Fruit fly (Drosophila melanogaster) whole organism, prepupa: ENCODE data around the gene Cand1.
A peak's percentile ranks its signal among the peaks of the same experiment; 100 is the strongest.

Experiments used
- Blimp-1 ChIP-seq: fragments of 200-800 bp; sonication (Bioruptor generic); optimal IDR thresholded peaks from 3 replicates; lab custom pipeline; 2017; ENCODE audit warnings: missing biosample characterization, missing genetic modification characterization, mild to moderate bottlenecking, moderate library complexity, missing genetic modification reagents
- CG10631 ChIP-seq: fragments of 200-800 bp; sonication (Bioruptor generic); optimal IDR thresholded peaks from 2 replicates; lab custom pipeline; 2016; ENCODE audit warnings: missing biosample characterization, missing genetic modification characterization
- CG10669 ChIP-seq: fragments of 200-800 bp; sonication (Bioruptor generic); optimal IDR thresholded peaks from 3 replicates; lab custom pipeline; 2018; ENCODE audit warnings: missing biosample characterization, mild to moderate bottlenecking, missing genetic modification characterization, moderate library complexity
- CG11294 ChIP-seq: fragments of 200-800 bp; sonication (Bioruptor generic); IDR thresholded peaks from 2 replicates; pipeline ENCODE4 v1.3.6; 2022; ENCODE audit warnings: missing biosample characterization, missing genetic modification characterization
- CG11762 ChIP-seq: fragments of 200-800 bp; sonication (Bioruptor generic); optimal IDR thresholded peaks from 3 replicates; lab custom pipeline; 2016; ENCODE audit warnings: missing biosample characterization, missing genetic modification characterization; ENCODE audit not compliant: insufficient read depth
- CG15336 ChIP-seq: fragments of 200-800 bp; sonication (Bioruptor generic); IDR thresholded peaks from 2 replicates; pipeline ENCODE4 v1.3.6; 2022; ENCODE audit warnings: missing biosample characterization, missing genetic modification characterization
- CG1621 ChIP-seq: fragments of 200-800 bp; sonication (Bioruptor generic); optimal IDR thresholded peaks from 3 replicates; lab custom pipeline; 2018; ENCODE audit warnings: missing biosample characterization, mild to moderate bottlenecking, missing genetic modification characterization
- CG3032 ChIP-seq: fragments of 200-800 bp; optimal IDR thresholded peaks from 2 replicates; lab custom pipeline; 2019; ENCODE audit warnings: missing biosample characterization, mild to moderate bottlenecking, missing genetic modification characterization, moderate library complexity
- CG34406 ChIP-seq: fragments of 200-800 bp; sonication (Bioruptor generic); optimal IDR thresholded peaks from 3 replicates; lab custom pipeline; 2016; ENCODE audit warnings: missing biosample characterization, missing genetic modification characterization
- CG3919 ChIP-seq: fragments of 200-800 bp; sonication (Bioruptor generic); optimal IDR thresholded peaks from 3 replicates; lab custom pipeline; 2016; ENCODE audit warnings: missing biosample characterization, missing genetic modification characterization
- CG4318 ChIP-seq: fragments of 200-800 bp; sonication (Bioruptor generic); optimal IDR thresholded peaks from 3 replicates; lab custom pipeline; 2017; ENCODE audit warnings: missing biosample characterization, mild to moderate bottlenecking, missing genetic modification characterization
- CG6276 ChIP-seq: fragments of 200-800 bp; sonication (Bioruptor generic); optimal IDR thresholded peaks from 2 replicates; lab custom pipeline; 2017; ENCODE audit warnings: missing biosample characterization, mild to moderate bottlenecking, missing genetic modification characterization
- CG6792 ChIP-seq: fragments of 200-800 bp; sonication (Bioruptor generic); optimal IDR thresholded peaks from 3 replicates; lab custom pipeline; 2016; ENCODE audit warnings: missing biosample characterization, missing genetic modification characterization
- CG6808 ChIP-seq: fragments of 200-800 bp; sonication (Bioruptor generic); optimal IDR thresholded peaks from 3 replicates; lab custom pipeline; 2017; ENCODE audit warnings: missing biosample characterization, missing genetic modification characterization, mild to moderate bottlenecking, moderate library complexity, missing genetic modification reagents
- CG6854 ChIP-seq: fragments of 200-800 bp; sonication (Bioruptor generic); optimal IDR thresholded peaks from 2 replicates; lab custom pipeline; 2017; ENCODE audit warnings: missing biosample characterization, mild to moderate bottlenecking, missing genetic modification characterization
- CG8119 ChIP-seq: fragments of 200-800 bp; sonication (Bioruptor generic); IDR thresholded peaks from 3 replicates; pipeline ENCODE4 v1.3.6; 2022; ENCODE audit warnings: missing biosample characterization, missing genetic modification characterization
- CG8319 ChIP-seq: fragments of 200-800 bp; sonication (Bioruptor generic); optimal IDR thresholded peaks from 3 replicates; lab custom pipeline; 2016; ENCODE audit warnings: missing biosample characterization, missing genetic modification characterization
- CG8632 ChIP-seq: fragments of 200-800 bp; sonication (Bioruptor generic); optimal IDR thresholded peaks from 3 replicates; lab custom pipeline; 2016; ENCODE audit warnings: missing biosample characterization, missing genetic modification characterization
- CG9139 ChIP-seq: fragments of 200-800 bp; sonication (Bioruptor generic); optimal IDR thresholded peaks from 3 replicates; lab custom pipeline; 2017; ENCODE audit warnings: missing biosample characterization, mild to moderate bottlenecking, missing genetic modification characterization
- Eip78C ChIP-seq: fragments of 200-800 bp; sonication (Bioruptor generic); peaks from one replicate; lab custom pipeline; 2016; ENCODE audit warnings: missing biosample characterization, missing genetic modification characterization
- Ets96B ChIP-seq: fragments of 200-800 bp; optimal IDR thresholded peaks from 2 replicates; lab custom pipeline; 2019; ENCODE audit warnings: missing biosample characterization, mild to moderate bottlenecking, missing genetic modification characterization, moderate library complexity
- Gug ChIP-seq: fragments of 200-800 bp; sonication (Bioruptor generic); IDR thresholded peaks from 2 replicates; pipeline ENCODE4 v1.3.6; 2022; ENCODE audit warnings: missing biosample characterization, missing genetic modification characterization
- Hr4 ChIP-seq: fragments of 200-800 bp; sonication (Bioruptor generic); optimal IDR thresholded peaks from 3 replicates; lab custom pipeline; 2016; ENCODE audit warnings: missing biosample characterization, missing genetic modification characterization
- Lpt ChIP-seq: fragments of 200-800 bp; sonication (Bioruptor generic); optimal IDR thresholded peaks from 3 replicates; lab custom pipeline; 2016; ENCODE audit warnings: missing biosample characterization, missing genetic modification characterization
- Met ChIP-seq: fragments of 200-800 bp; sonication (Bioruptor generic); optimal IDR thresholded peaks from 3 replicates; lab custom pipeline; 2016; ENCODE audit warnings: missing biosample characterization, missing genetic modification characterization
- Smox ChIP-seq: fragments of 200-800 bp; sonication (Bioruptor generic); optimal IDR thresholded peaks from 3 replicates; lab custom pipeline; 2016; ENCODE audit warnings: missing biosample characterization, missing genetic modification characterization
- Sox14 ChIP-seq: fragments of 200-800 bp; sonication (Bioruptor generic); optimal IDR thresholded peaks from 3 replicates; lab custom pipeline; 2016; ENCODE audit warnings: missing biosample characterization, missing genetic modification characterization
- Sox15 ChIP-seq: fragments of 200-800 bp; sonication (Bioruptor generic); optimal IDR thresholded peaks from 3 replicates; lab custom pipeline; 2016; ENCODE audit warnings: missing biosample characterization, missing genetic modification characterization
- achi ChIP-seq: fragments of 200-800 bp; sonication (Bioruptor generic); optimal IDR thresholded peaks from 3 replicates; lab custom pipeline; 2016; ENCODE audit warnings: missing biosample characterization, missing genetic modification characterization
- acj6 ChIP-seq: fragments of 200-800 bp; sonication (Bioruptor generic); optimal IDR thresholded peaks from 3 replicates; lab custom pipeline; 2016; ENCODE audit warnings: missing biosample characterization, missing genetic modification characterization
- cyc ChIP-seq: fragments of 200-800 bp; sonication (Bioruptor generic); optimal IDR thresholded peaks from 3 replicates; lab custom pipeline; 2016; ENCODE audit warnings: missing biosample characterization, missing genetic modification characterization
- dac ChIP-seq: fragments of 200-800 bp; sonication (Bioruptor generic); optimal IDR thresholded peaks from 2 replicates; lab custom pipeline; 2017; ENCODE audit warnings: missing biosample characterization, mild to moderate bottlenecking, missing genetic modification characterization
- dsx ChIP-seq: fragments of 200-800 bp; optimal IDR thresholded peaks from 3 replicates; lab custom pipeline; 2019; ENCODE audit warnings: missing biosample characterization, mild to moderate bottlenecking, missing genetic modification characterization, moderate library complexity; ENCODE audit not compliant: poor library complexity, severe bottlenecking
- esn ChIP-seq: fragments of 200-800 bp; sonication (Bioruptor generic); optimal IDR thresholded peaks from 2 replicates; lab custom pipeline; 2016; ENCODE audit warnings: missing biosample characterization, mild to moderate bottlenecking, missing genetic modification characterization, moderate library complexity
- fd85E ChIP-seq: fragments of 200-800 bp; sonication (Bioruptor generic); optimal IDR thresholded peaks from 3 replicates; lab custom pipeline; 2016; ENCODE audit warnings: missing biosample characterization, missing genetic modification characterization
- lz ChIP-seq: fragments of 200-800 bp; sonication (Bioruptor generic); optimal IDR thresholded peaks from 3 replicates; lab custom pipeline; 2016; ENCODE audit warnings: missing biosample characterization, missing genetic modification characterization
- spab ChIP-seq: fragments of 200-800 bp; sonication (Bioruptor generic); optimal IDR thresholded peaks from 2 replicates; lab custom pipeline; 2017; ENCODE audit warnings: missing biosample characterization, mild to moderate bottlenecking, missing genetic modification characterization, missing genetic modification reagents
- ss ChIP-seq, 2 experiments: fragments of 200-800 bp; sonication (Bioruptor generic); optimal IDR thresholded peaks; 2 replicates in 1 of 2; 3 replicates in 1 of 2; lab custom pipeline; 2017 to 2018; ENCODE audit warnings: mild to moderate bottlenecking in 2 of 2, missing biosample characterization in 2 of 2, missing genetic modification characterization in 2 of 2, moderate library complexity in 1 of 2
- topi ChIP-seq: fragments of 200-800 bp; sonication (Bioruptor generic); optimal IDR thresholded peaks from 3 replicates; lab custom pipeline; 2016; ENCODE audit warnings: missing biosample characterization, missing genetic modification characterization

Cand1 gene

DNA sequence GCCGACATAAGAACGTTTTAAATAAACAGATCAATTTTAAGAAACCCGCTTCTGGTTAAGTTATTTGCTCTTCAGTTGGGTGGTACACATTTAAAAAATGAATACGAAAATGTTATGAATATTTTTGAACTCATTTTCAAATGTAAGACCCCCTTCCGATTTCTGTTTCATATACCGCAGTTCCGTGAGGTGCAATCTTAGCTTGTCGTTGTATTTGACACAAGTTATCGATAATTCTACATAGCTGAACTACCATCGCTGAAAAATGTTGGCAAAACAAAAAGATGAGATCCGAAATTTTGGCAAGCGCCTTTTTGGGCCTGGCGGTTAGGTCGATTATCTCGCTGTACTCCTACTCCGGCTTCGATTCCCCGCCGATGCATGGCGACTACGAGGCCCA is 17.4 kb upstream of the Cand1 start, which contains the start of gene gny:
Gene gny (plus strand): TSS at position 239 of the 400 bp plus-strand sequence.
- TF ChIP-seq Eip78C (GFP tag; lab: Kevin White, UChicago) (peak; percentile 18), dac (no peak)

DNA sequence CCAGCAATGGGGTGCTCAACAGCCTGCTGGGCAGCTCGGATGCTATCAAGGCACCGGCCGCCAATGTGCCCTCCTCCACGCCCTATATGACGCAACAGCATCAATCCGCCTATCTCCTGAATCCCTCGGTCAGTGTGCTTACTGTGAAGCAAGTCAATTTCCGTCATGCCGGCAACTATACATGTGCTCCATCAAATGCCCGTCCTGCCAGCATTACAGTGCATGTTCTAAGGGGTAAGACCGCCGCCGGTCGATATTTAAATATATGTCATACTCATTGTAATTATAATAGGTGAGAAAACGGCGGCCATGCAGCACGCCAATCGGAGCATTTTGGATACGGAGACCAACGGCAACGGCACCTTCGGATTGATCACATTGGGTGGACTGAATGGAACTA is 16.1 kb upstream of the Cand1 start:
- TF ChIP-seq dac (no peak), CG4318 (GFP tag; lab: Kevin White, UChicago) (no peak), CG8119 (GFP tag; lab: Robert Waterston, UW) (no peak), CG6276 (GFP tag; lab: Kevin White, UChicago) (no peak), ss (GFP tag; optimal IDR thresholded peaks at IDR 0.05; lab: Kevin White, UChicago) (no peak), Sox15 (GFP tag; lab: Kevin White, UChicago) (no peak), CG10631 (GFP tag; lab: Kevin White, UChicago) (no peak), CG6808 (GFP tag; lab: Kevin White, UChicago) (no peak), spab (GFP tag; lab: Kevin White, UChicago) (no peak), CG10669 (GFP tag; lab: Kevin White, UChicago) (no peak), Blimp-1 (GFP tag; lab: Kevin White, UChicago) (no peak)

DNA sequence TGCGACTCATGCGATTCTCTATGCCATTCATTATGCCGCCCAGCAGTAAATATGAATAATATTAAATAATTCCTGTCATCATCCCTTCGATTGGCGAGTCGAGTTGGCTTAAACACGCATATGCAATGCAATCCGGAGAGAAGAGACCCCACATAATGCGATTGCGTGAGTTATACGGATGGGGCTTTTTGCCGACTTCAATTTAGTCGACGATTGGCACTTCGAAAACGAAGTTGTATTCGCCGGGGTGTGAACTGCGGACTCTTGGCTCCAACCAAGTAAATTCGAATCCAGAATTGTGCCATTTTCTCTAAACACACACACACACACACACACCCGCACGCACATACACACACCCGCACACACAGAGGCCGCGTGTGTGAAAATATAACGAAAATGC is 13.8 kb upstream of the Cand1 start:
- TF ChIP-seq fd85E (GFP tag; lab: Kevin White, UChicago) (no peak), CG4318 (GFP tag; lab: Kevin White, UChicago) (no peak)

DNA sequence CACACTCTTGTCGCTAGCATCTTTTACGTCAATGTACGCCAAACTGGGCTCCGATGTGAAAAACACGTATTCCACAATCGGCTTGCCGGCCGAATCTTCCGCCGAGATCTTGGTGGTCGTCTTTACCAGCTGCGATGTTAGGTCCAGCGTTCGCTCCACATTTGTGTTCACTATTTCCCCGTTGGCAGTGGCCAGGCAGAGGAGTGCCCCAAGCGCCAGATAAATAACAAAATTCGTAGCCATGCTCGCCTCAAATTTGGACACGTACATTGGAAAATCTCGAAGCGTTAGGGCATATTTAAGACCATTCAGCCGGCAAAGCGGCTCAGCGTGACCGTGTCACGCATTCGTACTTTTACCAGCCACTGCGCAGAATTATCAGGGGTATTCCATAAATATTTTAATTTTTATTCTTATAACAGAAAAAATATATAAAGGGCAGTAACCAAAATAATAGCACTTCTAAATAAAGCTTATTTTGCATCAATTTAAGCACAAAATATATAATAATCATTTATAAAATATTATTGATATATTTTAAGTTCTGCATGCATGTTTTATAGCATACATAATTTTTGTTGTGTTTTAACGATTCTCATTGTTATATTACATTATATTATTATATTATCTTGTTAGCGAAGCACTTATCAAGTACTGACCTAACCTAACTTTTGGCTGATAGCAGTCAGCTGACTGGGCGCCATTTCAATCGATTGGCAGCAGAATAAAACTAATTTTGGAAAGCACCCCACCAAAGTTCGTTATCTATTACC is 13.1 kb upstream of the Cand1 start, which contains the start of the genes CG33303 and dpr19:
Gene CG33303 (minus strand): TSS at position 294 of the 773 bp plus-strand sequence.
Gene dpr19 (plus strand): TSS at position 705 of the 773 bp plus-strand sequence.
- no peak for TF ChIP-seq Met (GFP tag; lab: Kevin White, UChicago)
- TF ChIP-seq ss (GFP tag; optimal IDR thresholded peaks at IDR 0.05; lab: Kevin White, UChicago), result no peak
- no peak for TF ChIP-seq CG8319
- peak; percentile 70 for TF ChIP-seq Eip78C (GFP tag; lab: Kevin White, UChicago)
- peak; percentile 7 for TF ChIP-seq CG10669 (GFP tag; lab: Kevin White, UChicago)
- no peak for TF ChIP-seq CG11294 (GFP tag; lab: Robert Waterston, UW)
- no peak for TF ChIP-seq cyc (GFP tag; lab: Kevin White, UChicago)
- TF ChIP-seq dac, result no peak
- TF ChIP-seq CG6808 (GFP tag; lab: Kevin White, UChicago), result peak; percentile 24
- TF ChIP-seq CG9139, result no peak
- no peak for TF ChIP-seq lz (GFP tag; lab: Kevin White, UChicago)
- peak; percentile 65 for TF ChIP-seq CG3032 (tag; lab: Kevin White, UChicago)
- no peak for TF ChIP-seq CG4318 (GFP tag; lab: Kevin White, UChicago)
- TF ChIP-seq CG8119 (GFP tag; lab: Robert Waterston, UW), result peak; percentile 67; the same call in 2 of the 3 replicates
- TF ChIP-seq acj6 (GFP tag; lab: Kevin White, UChicago), result no peak
- TF ChIP-seq CG11762 (GFP tag; lab: Kevin White, UChicago), result no peak
- TF ChIP-seq CG3919 (GFP tag; lab: Kevin White, UChicago), result no peak
- TF ChIP-seq Hr4 (GFP tag; lab: Kevin White, UChicago), result no peak
- TF ChIP-seq dsx (GFP tag; lab: Kevin White, UChicago), result peak; percentile 36
- peak; percentile 79 for TF ChIP-seq CG15336
- no peak for TF ChIP-seq Sox14
- no peak for TF ChIP-seq Smox (GFP tag; lab: Kevin White, UChicago)
- peak; percentile 37 for TF ChIP-seq CG6792 (GFP tag; lab: Kevin White, UChicago)
- TF ChIP-seq CG8632, result no peak
- TF ChIP-seq topi (GFP tag; lab: Kevin White, UChicago), result no peak
- TF ChIP-seq esn (GFP tag; lab: Kevin White, UChicago), result peak; percentile 49
- TF ChIP-seq CG34406 (GFP tag; lab: Kevin White, UChicago), result peak; percentile 51
- no peak for TF ChIP-seq Blimp-1 (GFP tag; lab: Kevin White, UChicago)
- peak; percentile 22; the same call in 1 of the 2 replicates for TF ChIP-seq Gug
- TF ChIP-seq achi (GFP tag; lab: Kevin White, UChicago), result peak; percentile 8
- TF ChIP-seq CG1621 (tag; lab: Kevin White, UChicago), result no peak
- peak; percentile 43 for TF ChIP-seq CG6854
- TF ChIP-seq Ets96B (tag; lab: Kevin White, UChicago), result peak; percentile 60
- no peak for TF ChIP-seq Lpt (GFP tag; lab: Kevin White, UChicago)
- TF ChIP-seq CG10631 (GFP tag; lab: Kevin White, UChicago), result peak; percentile 46
